Worm (Caenorhabditis elegans) whole organism, L2 larva: ENCODE data around the gene lea-1.
A peak's percentile ranks its signal among the peaks of the same experiment; 100 is the strongest.
"Not testable (repeated sequence)": the region's sequence is repeated elsewhere in the genome, so short reads cannot be mapped to it uniquely, and the experiment has no call there.

Source experiments
- ZK546.5 ChIP-seq: sonication (generic microtip); optimal IDR thresholded peaks from 2 replicates; lab custom pipeline; 2017; ENCODE audit warnings: missing biosample characterization, missing genetic modification characterization
- blmp-1 ChIP-seq: sonication (generic microtip); optimal IDR thresholded peaks from 2 replicates; lab custom pipeline; 2017; ENCODE audit warnings: missing genetic modification characterization, mild to moderate bottlenecking, missing compliant biosample characterization, antibody characterized with exemption, moderate library complexity; ENCODE audit not compliant: insufficient read depth
- gmeb-1 ChIP-seq: fragments of 150-350 bp; optimal IDR thresholded peaks from 2 replicates; lab custom pipeline; 2014; ENCODE audit warnings: missing biosample characterization, missing genetic modification characterization
- lin-13 ChIP-seq: fragments of 150-350 bp; optimal IDR thresholded peaks from 2 replicates; lab custom pipeline; 2014; ENCODE audit warnings: missing biosample characterization, missing genetic modification reagents, missing genetic modification characterization
- lin-39 ChIP-seq: fragments of 150-350 bp; optimal IDR thresholded peaks from 2 replicates; lab custom pipeline; 2014; ENCODE audit warnings: missing biosample characterization, missing genetic modification reagents, missing genetic modification characterization
- lsy-2 ChIP-seq, 2 experiments: fragments of 150-350 bp in 1 of 2; sonication (generic microtip) in 1 of 2; optimal IDR thresholded peaks; 2 replicates each; lab custom pipeline; 2014 to 2017; ENCODE audit warnings: missing biosample characterization in 2 of 2, missing genetic modification characterization in 2 of 2
- nhr-10 ChIP-seq: sonication (generic microtip); optimal IDR thresholded peaks from 2 replicates; lab custom pipeline; 2017; ENCODE audit warnings: missing biosample characterization, missing genetic modification characterization
- nhr-21 ChIP-seq: fragments of 150-350 bp; optimal IDR thresholded peaks from 2 replicates; lab custom pipeline; 2014; ENCODE audit warnings: missing biosample characterization, missing genetic modification characterization
- nhr-237 ChIP-seq: fragments of 150-350 bp; optimal IDR thresholded peaks from 2 replicates; lab custom pipeline; 2014; ENCODE audit warnings: missing biosample characterization, missing genetic modification characterization
- peb-1 ChIP-seq: fragments of 150-350 bp; optimal IDR thresholded peaks from 2 replicates; lab custom pipeline; 2014; ENCODE audit warnings: missing biosample characterization, missing genetic modification characterization
- unc-62 ChIP-seq: fragments of 150-350 bp; optimal IDR thresholded peaks from 2 replicates; lab custom pipeline; 2014; ENCODE audit warnings: missing biosample characterization, missing genetic modification reagents, missing genetic modification characterization
- zag-1 ChIP-seq: fragments of 150-350 bp; optimal IDR thresholded peaks from 2 replicates; lab custom pipeline; 2014; ENCODE audit warnings: missing biosample characterization, missing genetic modification characterization
- ztf-11 ChIP-seq: sonication (generic microtip); optimal IDR thresholded peaks from 2 replicates; lab custom pipeline; 2017; ENCODE audit warnings: missing biosample characterization, missing genetic modification characterization

DNA sequence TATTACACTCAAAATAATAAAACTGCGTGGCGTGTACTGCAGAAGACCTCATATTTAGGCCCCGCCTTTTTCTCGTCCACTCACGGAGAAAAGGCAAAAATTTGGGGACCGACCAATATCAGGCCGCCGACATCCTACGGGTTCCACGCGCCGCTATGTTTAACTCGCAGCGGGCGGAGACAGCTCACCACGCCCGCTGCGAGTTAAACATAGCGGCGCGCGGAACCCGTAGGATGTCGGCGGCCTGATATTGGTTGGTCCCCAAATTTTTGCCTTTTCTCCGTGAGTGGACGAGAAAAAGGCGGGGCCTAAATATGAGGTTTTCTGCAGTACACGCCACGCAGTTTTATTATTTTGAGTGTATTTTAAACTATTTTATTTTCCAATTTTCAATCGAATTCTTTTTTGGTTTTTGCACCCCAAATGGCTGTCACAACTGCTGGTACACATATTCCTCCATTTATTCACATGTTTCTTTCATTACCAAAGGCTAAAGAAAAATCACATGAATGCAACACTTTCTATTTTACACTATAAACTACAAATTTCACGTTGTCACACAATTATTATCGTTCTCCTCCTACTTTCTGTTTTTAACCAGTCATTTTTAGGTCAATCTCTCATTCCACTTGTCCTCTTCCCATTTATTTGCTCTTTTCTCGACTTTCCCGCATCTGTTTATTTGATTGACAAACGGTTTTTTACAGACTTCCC, 7.5 kb upstream of the lea-1 start, which contains the start of gene uda-1:
- TF ChIP-seq ZK546.5 (tag; lab: Kevin White, UChicago); gmeb-1 (tag; lab: Kevin White, UChicago); zag-1 (tag; lab: Kevin White, UChicago); unc-62 (GFP tag; lab: Kevin White, UChicago); lin-13; lin-39 (tag; lab: Kevin White, UChicago); lsy-2 (tag; optimal IDR thresholded peaks at IDR 0.05; lab: Kevin White, UChicago); nhr-237 (tag; lab: Kevin White, UChicago); nhr-21 (tag; lab: Kevin White, UChicago); ztf-11 (tag; lab: Kevin White, UChicago); peb-1; nhr-10: not testable (repeated sequence)
- peak; percentile 61 for TF ChIP-seq blmp-1 (tag; lab: Kevin White, UChicago)
